Fruit fly (Drosophila melanogaster) Kc167 (cell line): Measurements from ENCODE around the gene CG1136.

Experiments
- psq ChIP-seq: fragments of >200 bp; optimal IDR thresholded peaks from 2 replicates; lab custom pipeline; 2017; ENCODE audit warnings: missing external identifiers
- ttk ChIP-seq: sonication (Bioruptor generic); optimal IDR thresholded peaks from 2 replicates; lab custom pipeline; 2017; ENCODE audit warnings: missing external identifiers

dm6 chr3L:4080278-4080677 is 33.9 kb downstream of the CG1136 start:
- no peak for TF ChIP-seq ttk (lab: Kevin White, UChicago)
- no peak for TF ChIP-seq psq (lab: Kevin White, UChicago)
